Fruit fly (Drosophila melanogaster) whole organism, pupa: ENCODE measurements around the gene CG6985.

Source experiments
- CG10348 ChIP-seq: fragments of 200-800 bp; sonication (Bioruptor generic); IDR thresholded peaks from 2 replicates; pipeline ENCODE4 v1.3.6; 2022; ENCODE audit warnings: missing biosample characterization, missing genetic modification characterization
- CG12605 ChIP-seq: fragments of 200-800 bp; sonication (Bioruptor generic); IDR thresholded peaks from 2 replicates; pipeline ENCODE4 v1.3.6; 2022; ENCODE audit warnings: missing biosample characterization, missing genetic modification characterization
- CG13204 ChIP-seq: fragments of 200-800 bp; sonication (Bioruptor generic); optimal IDR thresholded peaks from 2 replicates; lab custom pipeline; 2018; ENCODE audit warnings: missing biosample characterization, mild to moderate bottlenecking, missing genetic modification characterization, moderate library complexity
- CG14655 ChIP-seq: fragments of 200-800 bp; sonication (Bioruptor generic); optimal IDR thresholded peaks from 3 replicates; lab custom pipeline; 2017; ENCODE audit warnings: mild to moderate bottlenecking, missing biosample characterization, missing genetic modification reagents, missing genetic modification characterization
- CG15710 ChIP-seq: fragments of 200-800 bp; sonication (Bioruptor generic); optimal IDR thresholded peaks from 2 replicates; lab custom pipeline; 2018; ENCODE audit warnings: missing biosample characterization, mild to moderate bottlenecking, missing genetic modification characterization, moderate library complexity
- CG17806 ChIP-seq: fragments of 200-800 bp; sonication (Bioruptor generic); optimal IDR thresholded peaks from 2 replicates; lab custom pipeline; 2018; ENCODE audit warnings: missing biosample characterization, mild to moderate bottlenecking, missing genetic modification characterization, moderate library complexity
- CG32121 ChIP-seq: fragments of 200-800 bp; sonication (Bioruptor generic); IDR thresholded peaks from 2 replicates; pipeline ENCODE4 v1.3.6; 2022; ENCODE audit warnings: missing biosample characterization, missing genetic modification characterization
- CG34367 ChIP-seq: fragments of 200-800 bp; sonication (Bioruptor generic); optimal IDR thresholded peaks from 2 replicates; lab custom pipeline; 2018; ENCODE audit warnings: missing biosample characterization, mild to moderate bottlenecking, missing genetic modification characterization
- CG4496 ChIP-seq: fragments of 200-800 bp; sonication (Bioruptor generic); IDR thresholded peaks from 3 replicates; pipeline ENCODE4 v1.3.6; 2022; ENCODE audit warnings: missing biosample characterization, missing genetic modification characterization
- CG8159 ChIP-seq: fragments of 200-800 bp; sonication (Bioruptor generic); optimal IDR thresholded peaks from 3 replicates; lab custom pipeline; 2018; ENCODE audit warnings: missing biosample characterization, mild to moderate bottlenecking, missing genetic modification characterization, moderate library complexity
- CG8301 ChIP-seq: fragments of 200-800 bp; sonication (Bioruptor generic); optimal IDR thresholded peaks from 2 replicates; lab custom pipeline; 2018; ENCODE audit warnings: missing biosample characterization, mild to moderate bottlenecking, missing genetic modification characterization
- CG9948 ChIP-seq: fragments of 200-800 bp; sonication (Bioruptor generic); optimal IDR thresholded peaks from 2 replicates; lab custom pipeline; 2018; ENCODE audit warnings: missing biosample characterization, mild to moderate bottlenecking, missing genetic modification characterization, moderate library complexity
- D1 ChIP-seq: fragments of 200-800 bp; sonication (Bioruptor generic); optimal IDR thresholded peaks from 2 replicates; lab custom pipeline; 2018; ENCODE audit warnings: missing biosample characterization, mild to moderate bottlenecking, missing genetic modification characterization, moderate library complexity
- EcR ChIP-seq: fragments of 200-800 bp; sonication (Bioruptor generic); optimal IDR thresholded peaks from 3 replicates; lab custom pipeline; 2019; ENCODE audit warnings: missing biosample characterization, missing genetic modification characterization, mild to moderate bottlenecking, moderate library complexity, missing genetic modification reagents
- Ets98B ChIP-seq: fragments of 200-800 bp; sonication (Bioruptor generic); IDR thresholded peaks from 2 replicates; pipeline ENCODE4 v1.3.6; 2022; ENCODE audit warnings: missing biosample characterization, missing genetic modification characterization
- Pif1A ChIP-seq: fragments of 200-800 bp; sonication (Bioruptor generic); optimal IDR thresholded peaks from 3 replicates; lab custom pipeline; 2016; ENCODE audit warnings: missing biosample characterization, missing genetic modification characterization
- Pif1B ChIP-seq: fragments of 200-800 bp; sonication (Bioruptor generic); optimal IDR thresholded peaks from 3 replicates; lab custom pipeline; 2016; ENCODE audit warnings: missing biosample characterization, missing genetic modification characterization
- Snoo ChIP-seq: fragments of 200-800 bp; sonication (Bioruptor generic); optimal IDR thresholded peaks from 3 replicates; lab custom pipeline; 2017; ENCODE audit warnings: missing biosample characterization, mild to moderate bottlenecking, missing genetic modification characterization, inconsistent platforms
- fd96Ca ChIP-seq: fragments of 200-800 bp; sonication (Bioruptor generic); IDR thresholded peaks from 3 replicates; pipeline ENCODE4 v1.3.6; 2022; ENCODE audit warnings: missing biosample characterization, missing genetic modification characterization
- gl ChIP-seq: fragments of 200-800 bp; sonication (Bioruptor generic); optimal IDR thresholded peaks from 2 replicates; lab custom pipeline; 2018; ENCODE audit warnings: missing biosample characterization, mild to moderate bottlenecking, missing genetic modification characterization
- rn ChIP-seq: fragments of 200-800 bp; sonication (Bioruptor generic); IDR thresholded peaks from 2 replicates; pipeline ENCODE4 v1.3.6; 2022; ENCODE audit warnings: missing biosample characterization, missing genetic modification characterization

CG6985 gene

dm6 chr3R:22751111-22751510 lies 10.2 kb downstream of the CG6985 start:
- TF ChIP-seq Ets98B (GFP tag; lab: Robert Waterston, UW) (peak; percentile 54), Snoo (tag; lab: Kevin White, UChicago) (peak; percentile 6), CG32121 (peak; percentile 57), CG4496 (no peak), Pif1A (GFP tag; lab: Kevin White, UChicago) (peak; percentile 5), CG8301 (tag; lab: Kevin White, UChicago) (peak; percentile 17), fd96Ca (GFP tag; lab: Robert Waterston, UW) (peak; percentile 76), CG8159 (tag; lab: Kevin White, UChicago) (peak; percentile 41), CG12605 (GFP tag; lab: Robert Waterston, UW) (no peak), CG9948 (tag; lab: Kevin White, UChicago) (no peak)

dm6 chr3R:22751698-22752097 lies 10.7 kb downstream of the CG6985 start:
- TF ChIP-seq CG34367 (tag; lab: Kevin White, UChicago), result no peak
- no peak for TF ChIP-seq CG32121
- no peak for TF ChIP-seq CG15710 (tag; lab: Kevin White, UChicago)
- TF ChIP-seq CG4496, result no peak
- TF ChIP-seq CG10348 (GFP tag; lab: Robert Waterston, UW), result no peak
- TF ChIP-seq D1 (tag; lab: Kevin White, UChicago), result no peak
- TF ChIP-seq CG17806, result no peak
- no peak for TF ChIP-seq Pif1B (GFP tag; lab: Kevin White, UChicago)
- TF ChIP-seq Ets98B (GFP tag; lab: Robert Waterston, UW), result no peak
- no peak for TF ChIP-seq Snoo (tag; lab: Kevin White, UChicago)

dm6 chr3R:22752929-22753328 lies 12.0 kb downstream of the CG6985 start:
- TF ChIP-seq gl (tag; lab: Kevin White, UChicago) (no peak), CG12605 (GFP tag; lab: Robert Waterston, UW) (no peak), CG32121 (no peak), CG14655 (GFP tag; lab: Kevin White, UChicago) (no peak), Pif1B (GFP tag; lab: Kevin White, UChicago) (no peak), fd96Ca (GFP tag; lab: Robert Waterston, UW) (no peak), Snoo (tag; lab: Kevin White, UChicago) (no peak), CG4496 (no peak), CG9948 (tag; lab: Kevin White, UChicago) (no peak)

- TF ChIP-seq CG14655 (GFP tag; lab: Kevin White, UChicago) (no peak), CG4496 (0 out of 3 replicates have a peak, but pooled peaks have one; percentile 13), EcR (GFP tag; lab: Kevin White, UChicago) (peak; percentile 8)
Observed at dm6 chr3R:22753600-22753894, 12.6 kb downstream of the CG6985 start.

dm6 chr3R:22753895-22754774 lies 13.2 kb downstream of the CG6985 start:
- TF ChIP-seq Ets98B (GFP tag; lab: Robert Waterston, UW) (peak; percentile 65), fd96Ca (GFP tag; lab: Robert Waterston, UW) (peak; percentile 53; the same call in 1 of the 3 replicates), CG8301 (tag; lab: Kevin White, UChicago) (peak; percentile 37), CG17806 (no peak), CG13204 (peak; percentile 92), CG9948 (tag; lab: Kevin White, UChicago) (no peak), CG14655 (GFP tag; lab: Kevin White, UChicago) (peak; percentile 58), CG12605 (GFP tag; lab: Robert Waterston, UW) (peak; percentile 40), CG4496 (peak; percentile 57), CG32121 (peak; percentile 57; the same call in 1 of the 2 replicates)

dm6 chr3R:22755187-22755777 lies 14.3 kb downstream of the CG6985 start:
- TF ChIP-seq fd96Ca (GFP tag; lab: Robert Waterston, UW), result no peak
- no peak for TF ChIP-seq CG15710 (tag; lab: Kevin White, UChicago)
- TF ChIP-seq D1 (tag; lab: Kevin White, UChicago), result no peak
- TF ChIP-seq Ets98B (GFP tag; lab: Robert Waterston, UW), result peak; percentile 7; the same call in 1 of the 2 replicates
- TF ChIP-seq CG34367 (tag; lab: Kevin White, UChicago), result no peak

- TF ChIP-seq D1 (tag; lab: Kevin White, UChicago) (no peak), CG32121 (peak; percentile 29; the same call in 1 of the 2 replicates), CG12605 (GFP tag; lab: Robert Waterston, UW) (no peak), fd96Ca (GFP tag; lab: Robert Waterston, UW) (peak; percentile 39; the same call in 1 of the 3 replicates), Pif1B (GFP tag; lab: Kevin White, UChicago) (no peak), CG4496 (peak; percentile 59; the same call in 1 of the 3 replicates), CG13204 (no peak), CG10348 (GFP tag; lab: Robert Waterston, UW) (no peak), Snoo (tag; lab: Kevin White, UChicago) (no peak), CG34367 (tag; lab: Kevin White, UChicago) (no peak), EcR (GFP tag; lab: Kevin White, UChicago) (no peak), CG8159 (tag; lab: Kevin White, UChicago) (no peak), Ets98B (GFP tag; lab: Robert Waterston, UW) (no peak), CG8301 (tag; lab: Kevin White, UChicago) (no peak), Pif1A (GFP tag; lab: Kevin White, UChicago) (no peak), CG9948 (tag; lab: Kevin White, UChicago) (no peak), CG17806 (no peak), rn (GFP tag; lab: Robert Waterston, UW) (no peak)
Observed at dm6 chr3R:22756289-22756688, 15.3 kb downstream of the CG6985 start.
